Fruit fly (Drosophila melanogaster): ENCODE results near the gene CG2991.

CG2991 gene

DNA sequence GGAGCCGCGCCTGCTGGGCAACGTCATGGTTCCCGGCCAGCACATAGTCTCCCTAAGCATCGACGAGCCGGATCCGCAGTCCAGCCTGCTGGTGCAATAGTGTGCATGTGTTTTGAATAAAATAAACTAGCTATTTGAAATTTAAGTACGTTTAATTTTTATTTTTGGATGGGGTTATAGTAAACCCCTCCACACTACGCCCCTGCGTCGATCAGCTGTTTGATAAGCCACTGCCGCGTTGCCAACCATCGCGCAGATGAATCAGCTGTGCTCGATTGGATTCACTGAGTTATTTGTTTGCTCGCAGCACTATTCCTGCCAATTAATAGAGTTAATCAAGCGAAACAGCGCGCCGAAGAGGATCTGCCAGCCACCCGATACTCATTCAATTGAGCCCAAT is 21.9 kb downstream of the CG2991 start, which contains the start of gene RabGGTb (continued):
- TF ChIP-seq Poxn (GFP tag; IDR thresholded peaks at IDR 0.05) (0 out of 2 replicates have a peak, but pooled peaks have one; percentile 13), Hand (GFP tag; optimal IDR thresholded peaks at IDR 0.05) (peak; percentile 41), CG12769 (tag; optimal IDR thresholded peaks at IDR 0.05) (peak; percentile 73), Trl (optimal IDR thresholded peaks at IDR 0.05) (no peak), Trl (GFP tag; optimal IDR thresholded peaks at IDR 0.05) (peak; percentile 35), knrl (GFP tag; IDR thresholded peaks at IDR 0.05; ENCODE audit: partially characterized antibody) (no peak; the same call in 2 of the 3 replicates), fd102C (GFP tag; optimal IDR thresholded peaks at IDR 0.05) (no peak), dan (GFP tag; IDR thresholded peaks at IDR 0.05) (no peak), prd (optimal IDR thresholded peaks at IDR 0.05) (no peak), prd (GFP tag; IDR thresholded peaks at IDR 0.05) (peak; percentile 79), CG7372 (GFP tag; IDR thresholded peaks at IDR 0.05) (peak; percentile 62), klu (GFP tag; IDR thresholded peaks at IDR 0.05) (peak; percentile 33; the same call in 1 of the 2 replicates), wek (GFP tag; optimal IDR thresholded peaks at IDR 0.05) (no peak), Hsf (GFP tag; optimal IDR thresholded peaks at IDR 0.05) (peak; percentile 59), ken (GFP tag; IDR thresholded peaks at IDR 0.05) (peak; percentile 72; the same call in 2 of the 3 replicates), lilli (GFP tag; optimal IDR thresholded peaks at IDR 0.05) (peak; percentile 95), corto (GFP tag; optimal IDR thresholded peaks at IDR 0.05) (no peak), ranshi (GFP tag; IDR thresholded peaks at IDR 0.05) (peak; percentile 76), kay (GFP tag; optimal IDR thresholded peaks at IDR 0.05) (peak; percentile 77), CHES-1-like (GFP tag; optimal IDR thresholded peaks at IDR 0.05) (peak; percentile 50), CG1602 (GFP tag; optimal IDR thresholded peaks at IDR 0.05) (peak; percentile 16), org-1 (GFP tag; optimal IDR thresholded peaks at IDR 0.05) (peak; percentile 26), CG17802 (tag; optimal IDR thresholded peaks at IDR 0.05) (peak; percentile 17), bab2 (GFP tag; optimal IDR thresholded peaks at IDR 0.05) (peak; percentile 66), CG33557 (GFP tag; optimal IDR thresholded peaks at IDR 0.05) (no peak), Fer3 (tag; optimal IDR thresholded peaks at IDR 0.05) (peak; percentile 26), Mes4 (GFP tag; optimal IDR thresholded peaks at IDR 0.05) (peak; percentile 38), CG7271 (tag; optimal IDR thresholded peaks at IDR 0.05) (no peak), CG17359 (tag; optimal IDR thresholded peaks at IDR 0.05) (peak; percentile 33), Hr39 (optimal IDR thresholded peaks at IDR 0.05) (no peak), CG30403 (GFP tag; optimal IDR thresholded peaks at IDR 0.05) (peak; percentile 58), CG31388 (GFP tag; optimal IDR thresholded peaks at IDR 0.05) (no peak), CG6175 (GFP tag; IDR thresholded peaks at IDR 0.05) (peak; percentile 61; the same call in 1 of the 3 replicates), BtbVII (GFP tag; optimal IDR thresholded peaks at IDR 0.05) (peak; percentile 27), cas (GFP tag; IDR thresholded peaks at IDR 0.05) (peak; percentile 57; the same call in 1 of the 2 replicates), H15 (GFP tag; IDR thresholded peaks at IDR 0.05) (peak; percentile 73; the same call in 2 of the 3 replicates), lbe (GFP tag; optimal IDR thresholded peaks at IDR 0.05) (no peak), CG11398 (GFP tag; optimal IDR thresholded peaks at IDR 0.05) (peak; percentile 41), Dbx (GFP tag; IDR thresholded peaks at IDR 0.05) (peak; percentile 81), sr (GFP tag; IDR thresholded peaks at IDR 0.05) (peak; percentile 41; the same call in 2 of the 3 replicates), CG14014 (GFP tag; IDR thresholded peaks at IDR 0.05) (peak; percentile 77), Sin3A (optimal IDR thresholded peaks at IDR 0.05) (peak; percentile 28), schlank (tag; optimal IDR thresholded peaks at IDR 0.05) (peak; percentile 6), jumu (GFP tag; optimal IDR thresholded peaks at IDR 0.05) (peak; percentile 6), CG10209 (GFP tag; optimal IDR thresholded peaks at IDR 0.05) (peak; percentile 41), Hmr (GFP tag; optimal IDR thresholded peaks at IDR 0.05) (peak; percentile 50), fd96Cb (tag; optimal IDR thresholded peaks at IDR 0.05) (peak; percentile 11), pros (GFP tag; optimal IDR thresholded peaks at IDR 0.05) (no peak), Antp (GFP tag; optimal IDR thresholded peaks at IDR 0.05) (peak; percentile 64), HmgZ (tag; optimal IDR thresholded peaks at IDR 0.05) (peak; percentile 63), CG10565 (GFP tag; optimal IDR thresholded peaks at IDR 0.05) (no peak), Usf (GFP tag; optimal IDR thresholded peaks at IDR 0.05) (no peak)

All from whole organism, embryonic.